Fruit fly (Drosophila melanogaster) whole organism, embryonic: ENCODE results near the gene PMP34.

Source experiments
- B-H2 ChIP-seq: fragments of 200-800 bp; sonication (Bioruptor generic); optimal IDR thresholded peaks from 2 replicates; lab custom pipeline; 2018; ENCODE audit warnings: missing biosample characterization, mild to moderate bottlenecking, missing genetic modification characterization
- CG10321 ChIP-seq: fragments of 200-800 bp; sonication (Bioruptor generic); IDR thresholded peaks from 2 replicates; pipeline ENCODE4 v1.3.6; 2022; ENCODE audit warnings: missing biosample characterization, missing genetic modification characterization
- CG10366 ChIP-seq: fragments of 200-800 bp; sonication (Bioruptor generic); IDR thresholded peaks from 2 replicates; pipeline ENCODE4 v1.3.6; 2022; ENCODE audit warnings: missing biosample characterization, missing genetic modification characterization
- CG12769 ChIP-seq: fragments of 200-800 bp; sonication (Bioruptor generic); optimal IDR thresholded peaks from 2 replicates; lab custom pipeline; 2019; ENCODE audit warnings: missing biosample characterization, mild to moderate bottlenecking, missing genetic modification characterization, moderate library complexity
- CG13894 ChIP-seq: fragments of 200-800 bp; sonication (Bioruptor generic); optimal IDR thresholded peaks from 3 replicates; lab custom pipeline; 2018; ENCODE audit warnings: missing biosample characterization, mild to moderate bottlenecking, missing genetic modification characterization, moderate library complexity
- CG14667 ChIP-seq: fragments of 200-800 bp; sonication (Bioruptor generic); IDR thresholded peaks from 2 replicates; pipeline ENCODE4 v1.3.6; 2022; ENCODE audit warnings: missing biosample characterization, missing genetic modification characterization
- CG1529 ChIP-seq: fragments of 200-800 bp; sonication (Bioruptor generic); optimal IDR thresholded peaks from 3 replicates; lab custom pipeline; 2018; ENCODE audit warnings: missing biosample characterization, missing genetic modification characterization
- CG17829 ChIP-seq: fragments of 200-800 bp; optimal IDR thresholded peaks from 2 replicates; lab custom pipeline; 2019; ENCODE audit warnings: missing biosample characterization, mild to moderate bottlenecking, missing genetic modification characterization, moderate library complexity
- CG1792 ChIP-seq: fragments of 200-800 bp; sonication (Bioruptor generic); optimal IDR thresholded peaks from 2 replicates; lab custom pipeline; 2016; ENCODE audit warnings: missing biosample characterization, missing genetic modification characterization
- CG30403 ChIP-seq: fragments of 200-800 bp; sonication (Bioruptor generic); optimal IDR thresholded peaks from 3 replicates; lab custom pipeline; 2016; ENCODE audit warnings: missing biosample characterization, missing genetic modification characterization
- CG4854 ChIP-seq: fragments of 200-800 bp; sonication (Bioruptor generic); optimal IDR thresholded peaks from 2 replicates; lab custom pipeline; 2016; ENCODE audit warnings: missing biosample characterization, missing genetic modification characterization, inconsistent platforms
- CG6765 ChIP-seq: fragments of 200-800 bp; sonication (Bioruptor generic); optimal IDR thresholded peaks from 3 replicates; lab custom pipeline; 2017; ENCODE audit warnings: missing biosample characterization, mild to moderate bottlenecking, missing genetic modification characterization
- CG9215 ChIP-seq: fragments of 200-800 bp; sonication (Bioruptor generic); IDR thresholded peaks from 2 replicates; pipeline ENCODE4 v1.3.6; 2022; ENCODE audit warnings: missing biosample characterization, missing genetic modification characterization
- CG9727 ChIP-seq: fragments of 200-800 bp; sonication (Bioruptor generic); optimal IDR thresholded peaks from 3 replicates; lab custom pipeline; 2017; ENCODE audit warnings: missing biosample characterization, mild to moderate bottlenecking, missing genetic modification characterization
- CG9797 ChIP-seq: fragments of 200-800 bp; sonication (Bioruptor generic); optimal IDR thresholded peaks from 3 replicates; lab custom pipeline; 2018; ENCODE audit warnings: missing biosample characterization, mild to moderate bottlenecking, missing genetic modification characterization
- CG9817 ChIP-seq: fragments of 200-800 bp; sonication (Bioruptor generic); optimal IDR thresholded peaks from 2 replicates; lab custom pipeline; 2018; ENCODE audit warnings: missing biosample characterization, mild to moderate bottlenecking, missing genetic modification characterization, moderate library complexity
- CrebB ChIP-seq: fragments of 200-800 bp; sonication (Bioruptor generic); optimal IDR thresholded peaks from 3 replicates; lab custom pipeline; 2018; ENCODE audit warnings: missing biosample characterization, mild to moderate bottlenecking, missing genetic modification characterization
- D19A ChIP-seq: fragments of 200-800 bp; optimal IDR thresholded peaks from 3 replicates; lab custom pipeline; 2019; ENCODE audit warnings: missing biosample characterization, mild to moderate bottlenecking, missing genetic modification characterization, moderate library complexity
- Elba2 ChIP-seq: fragments of 200-800 bp; sonication (Bioruptor generic); optimal IDR thresholded peaks from 3 replicates; lab custom pipeline; 2016; ENCODE audit warnings: missing biosample characterization, missing genetic modification characterization
- Jarid2 ChIP-seq: fragments of 200-800 bp; sonication (Bioruptor generic); optimal IDR thresholded peaks from 3 replicates; lab custom pipeline; 2017; ENCODE audit warnings: mild to moderate bottlenecking, missing biosample characterization, missing genetic modification reagents, missing genetic modification characterization
- Lpt ChIP-seq: fragments of >200 bp; optimal IDR thresholded peaks from 2 replicates; lab custom pipeline; 2018; ENCODE audit warnings: missing biosample characterization, missing genetic modification characterization
- Max ChIP-seq: fragments of 200-800 bp; sonication (Bioruptor generic); optimal IDR thresholded peaks from 2 replicates; lab custom pipeline; 2016; ENCODE audit warnings: missing biosample characterization, mild to moderate bottlenecking, missing genetic modification characterization
- Med ChIP-seq: fragments of 200-800 bp; sonication (Bioruptor generic); peaks from one replicate; lab custom pipeline; 2016; ENCODE audit warnings: missing biosample characterization, missing genetic modification characterization, mild to moderate bottlenecking, inconsistent platforms, moderate library complexity
- Opbp ChIP-seq: fragments of 200-800 bp; sonication (Bioruptor generic); IDR thresholded peaks from 3 replicates; pipeline ENCODE4 v1.3.6; 2022; ENCODE audit warnings: missing biosample characterization, missing genetic modification characterization; ENCODE audit not compliant: partially characterized antibody
- btn ChIP-seq: fragments of 200-800 bp; sonication (Bioruptor generic); optimal IDR thresholded peaks from 2 replicates; lab custom pipeline; 2016; ENCODE audit warnings: missing biosample characterization, missing genetic modification characterization
- chm ChIP-seq: fragments of 200-800 bp; sonication (Bioruptor generic); IDR thresholded peaks from 2 replicates; pipeline ENCODE4 v1.3.6; 2022; ENCODE audit warnings: missing biosample characterization, missing genetic modification characterization
- danr ChIP-seq: fragments of 200-800 bp; sonication (Bioruptor generic); IDR thresholded peaks from 2 replicates; pipeline ENCODE4 v1.3.6; 2022; ENCODE audit warnings: missing biosample characterization, missing genetic modification characterization
- dati ChIP-seq: fragments of 200-800 bp; sonication (Bioruptor generic); IDR thresholded peaks from 2 replicates; pipeline ENCODE4 v1.3.6; 2022; ENCODE audit warnings: missing biosample characterization, missing genetic modification characterization
- exex ChIP-seq: fragments of 200-800 bp; sonication (Bioruptor generic); optimal IDR thresholded peaks from 4 replicates; lab custom pipeline; 2018; ENCODE audit warnings: missing biosample characterization, mild to moderate bottlenecking, missing genetic modification characterization, moderate library complexity
- gce ChIP-seq: fragments of 200-800 bp; sonication (Bioruptor generic); IDR thresholded peaks from 3 replicates; pipeline ENCODE4 v1.3.6; 2022; ENCODE audit warnings: missing biosample characterization, missing genetic modification characterization
- grau ChIP-seq: fragments of 200-800 bp; optimal IDR thresholded peaks from 3 replicates; lab custom pipeline; 2019; ENCODE audit warnings: missing biosample characterization, mild to moderate bottlenecking, missing genetic modification characterization, moderate library complexity
- grn ChIP-seq: fragments of 200-800 bp; sonication (Bioruptor generic); optimal IDR thresholded peaks from 3 replicates; lab custom pipeline; 2017; ENCODE audit warnings: missing biosample characterization, missing genetic modification characterization
- h ChIP-seq: fragments of >200 bp; optimal IDR thresholded peaks from 2 replicates; lab custom pipeline; 2017
- mirr ChIP-seq: fragments of 200-800 bp; sonication (Bioruptor generic); optimal IDR thresholded peaks from 3 replicates; lab custom pipeline; 2018; ENCODE audit warnings: missing biosample characterization, mild to moderate bottlenecking, missing genetic modification characterization
- otp ChIP-seq: fragments of 200-800 bp; sonication (Bioruptor generic); IDR thresholded peaks from 3 replicates; pipeline ENCODE4, ENCODE4 v1.3.6; 2022; ENCODE audit warnings: missing biosample characterization, missing genetic modification characterization
- rib ChIP-seq: fragments of 200-800 bp; sonication (Bioruptor generic); IDR thresholded peaks from 2 replicates; pipeline ENCODE4 v1.3.6; 2022; ENCODE audit warnings: missing biosample characterization, missing genetic modification characterization
- slbo ChIP-seq: fragments of 200-800 bp; sonication (Bioruptor generic); IDR thresholded peaks from 2 replicates; pipeline ENCODE4 v1.3.6; 2022; ENCODE audit warnings: missing biosample characterization, missing genetic modification characterization
- sna ChIP-seq: fragments of 200-800 bp; sonication (Bioruptor generic); IDR thresholded peaks from 2 replicates; pipeline ENCODE4 v1.3.6; 2022; ENCODE audit warnings: missing biosample characterization, missing genetic modification characterization; ENCODE audit not compliant: partially characterized antibody
- sug ChIP-seq: fragments of 200-800 bp; optimal IDR thresholded peaks from 2 replicates; lab custom pipeline; 2019; ENCODE audit warnings: missing biosample characterization, mild to moderate bottlenecking, missing genetic modification characterization, moderate library complexity
- zen ChIP-seq: fragments of 200-800 bp; sonication (Bioruptor generic); optimal IDR thresholded peaks from 3 replicates; lab custom pipeline; 2018; ENCODE audit warnings: missing biosample characterization, mild to moderate bottlenecking, missing genetic modification characterization, moderate library complexity

Gene PMP34

dm6 chr3L:4363887-4364794 lies 45.6 kb downstream of the PMP34 start, which contains the start of the genes Cip4 and mRpS6 (continued):
- TF ChIP-seq Max (no peak), CG30403 (peak; percentile 88), B-H2 (GFP tag; lab: Kevin White, UChicago) (peak; percentile 85), grau (tag; lab: Kevin White, UChicago) (peak; percentile 86), CG9797 (GFP tag; lab: Kevin White, UChicago) (peak; percentile 79), Opbp (GFP tag; lab: Robert Waterston, UW) (peak; percentile 12; the same call in 1 of the 3 replicates), CG10366 (GFP tag; lab: Robert Waterston, UW) (peak; percentile 90), danr (GFP tag; lab: Robert Waterston, UW) (peak; percentile 73), CG10321 (GFP tag; lab: Robert Waterston, UW) (no peak), CG17829 (tag; lab: Kevin White, UChicago) (peak; percentile 80), gce (GFP tag; lab: Robert Waterston, UW) (0 out of 3 replicates have a peak, but pooled peaks have one; percentile 48), CG4854 (no peak), Lpt (GFP tag; lab: Kevin White, UChicago) (no peak), Elba2 (GFP tag; lab: Kevin White, UChicago) (no peak), CG9817 (tag; lab: Kevin White, UChicago) (peak; percentile 86), D19A (tag; lab: Kevin White, UChicago) (no peak), btn (GFP tag; lab: Kevin White, UChicago) (no peak), CG13894 (tag; lab: Kevin White, UChicago) (no peak), CG9727 (GFP tag; lab: Kevin White, UChicago) (peak; percentile 87), CG6765 (peak; percentile 48), dati (GFP tag; lab: Robert Waterston, UW) (peak; percentile 57), CG12769 (peak; percentile 42), slbo (GFP tag; lab: Robert Waterston, UW) (peak; percentile 96), CG14667 (GFP tag; lab: Robert Waterston, UW) (no peak), CG1529 (GFP tag; lab: Kevin White, UChicago) (peak; percentile 56), CG1792 (no peak), Jarid2 (GFP tag; lab: Kevin White, UChicago) (peak; percentile 90), CrebB (no peak), zen (tag; lab: Kevin White, UChicago) (no peak), sna (GFP tag; lab: Robert Waterston, UW) (no peak)
- TF ChIP-seq, all 482 proteins: peak for 315

DNA sequence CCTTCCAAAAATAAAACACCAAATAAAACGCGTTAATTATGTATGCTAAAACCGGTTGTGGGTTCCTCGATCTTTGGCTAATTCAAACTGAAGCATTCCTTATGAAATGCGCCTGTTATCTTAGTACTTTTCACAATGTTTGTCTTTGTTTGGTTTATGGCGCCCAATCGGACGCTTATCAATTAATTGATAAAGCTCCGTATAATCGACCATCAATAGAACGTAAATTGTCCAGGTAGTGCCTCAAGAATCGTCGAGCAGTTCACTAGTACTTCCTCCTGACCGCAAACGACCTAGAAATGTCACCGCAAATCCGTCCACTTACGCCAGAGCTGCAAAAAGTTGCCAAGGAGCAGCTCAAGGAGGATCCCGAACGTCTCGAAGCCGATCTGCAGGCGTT lies 46.6 kb downstream of the PMP34 start, which contains the start of gene CG33514:
Gene CG33514, plus strand, starts transcription at position 238 of the 400 bp plus-strand sequence.
- TF ChIP-seq grn (GFP tag; lab: Kevin White, UChicago) (peak; percentile 46), mirr (peak; percentile 2), rib (GFP tag; lab: Robert Waterston, UW) (no peak), exex (tag; lab: Kevin White, UChicago) (peak; percentile 94), Med (peak; percentile 25), otp (GFP tag; lab: Robert Waterston, UW) (no peak), sug (tag; lab: Kevin White, UChicago) (peak; percentile 77), CG9215 (GFP tag; lab: Robert Waterston, UW) (no peak), h (lab: Kevin White, UChicago) (no peak), chm (0 out of 2 replicates have a peak, but pooled peaks have one; percentile 3)
